Worm (Caenorhabditis elegans) whole organism, mixed stage, embryonic: ENCODE measurements around the gene lev-9.
A peak's percentile ranks its signal among the peaks of the same experiment; 100 is the strongest.

Source experiments
- M03D4.4 ChIP-seq: sonication (generic microtip); optimal IDR thresholded peaks from 2 replicates; lab custom pipeline; 2017; ENCODE audit warnings: mild to moderate bottlenecking, missing genetic modification characterization, missing compliant biosample characterization
- bed-3 ChIP-seq: fragments of 200-800 bp; sonication (Bioruptor generic); optimal IDR thresholded peaks from 3 replicates; lab custom pipeline; 2018; ENCODE audit warnings: mild to moderate bottlenecking, missing genetic modification characterization, moderate library complexity, missing compliant biosample characterization
- blmp-1 ChIP-seq: fragments of 150-350 bp; optimal IDR thresholded peaks from 2 replicates; lab custom pipeline; 2014; ENCODE audit warnings: missing biosample characterization, missing genetic modification characterization
- ceh-39 ChIP-seq: fragments of 150-350 bp; optimal IDR thresholded peaks from 2 replicates; lab custom pipeline; 2014; ENCODE audit warnings: missing biosample characterization, missing genetic modification characterization
- ceh-43 ChIP-seq: fragments of 200-800 bp; sonication (Bioruptor generic); optimal IDR thresholded peaks from 2 replicates; lab custom pipeline; 2018; ENCODE audit warnings: mild to moderate bottlenecking, missing genetic modification characterization, moderate library complexity, missing compliant biosample characterization
- ceh-83 ChIP-seq: fragments of 200-800 bp; sonication (Bioruptor generic); optimal IDR thresholded peaks from 2 replicates; lab custom pipeline; 2018; ENCODE audit warnings: mild to moderate bottlenecking, missing genetic modification characterization, missing compliant biosample characterization
- ces-1 ChIP-seq: fragments of 150-350 bp; optimal IDR thresholded peaks from 2 replicates; lab custom pipeline; 2014; ENCODE audit warnings: missing biosample characterization, missing genetic modification reagents, missing genetic modification characterization
- cnd-1 ChIP-seq: fragments of 200-800 bp; sonication (Bioruptor generic); optimal IDR thresholded peaks from 2 replicates; lab custom pipeline; 2018; ENCODE audit warnings: mild to moderate bottlenecking, missing genetic modification characterization, missing compliant biosample characterization
- drap-1 ChIP-seq: fragments of 200-800 bp; sonication (Bioruptor generic); optimal IDR thresholded peaks from 3 replicates; lab custom pipeline; 2018; ENCODE audit warnings: mild to moderate bottlenecking, missing genetic modification characterization, missing compliant biosample characterization
- elt-1 ChIP-seq: sonication (generic microtip); optimal IDR thresholded peaks from 2 replicates; lab custom pipeline; 2017; ENCODE audit warnings: missing genetic modification characterization, mild to moderate bottlenecking, missing compliant biosample characterization, antibody characterized with exemption, moderate library complexity, borderline replicate concordance; ENCODE audit not compliant: insufficient read depth
- elt-3 ChIP-seq: fragments of 150-350 bp; optimal IDR thresholded peaks from 2 replicates; lab custom pipeline; 2014; ENCODE audit warnings: missing biosample characterization, missing genetic modification characterization
- flh-1 ChIP-seq: fragments of 200-800 bp; sonication (Bioruptor generic); optimal IDR thresholded peaks from 2 replicates; lab custom pipeline; 2018; ENCODE audit warnings: mild to moderate bottlenecking, missing genetic modification characterization, moderate library complexity, missing compliant biosample characterization
- ham-2 ChIP-seq: fragments of 200-800 bp; sonication (Bioruptor generic); optimal IDR thresholded peaks from 2 replicates; lab custom pipeline; 2018; ENCODE audit warnings: mild to moderate bottlenecking, missing genetic modification characterization, missing compliant biosample characterization
- hlh-1 ChIP-seq: fragments of 150-350 bp; optimal IDR thresholded peaks from 2 replicates; lab custom pipeline; 2014; ENCODE audit warnings: missing biosample characterization, missing genetic modification reagents, missing genetic modification characterization
- lin-13 ChIP-seq: fragments of 150-350 bp; optimal IDR thresholded peaks from 2 replicates; lab custom pipeline; 2014; ENCODE audit warnings: missing biosample characterization, missing genetic modification characterization
- lin-32 ChIP-seq: fragments of 200-800 bp; sonication (Bioruptor generic); optimal IDR thresholded peaks from 2 replicates; lab custom pipeline; 2018; ENCODE audit warnings: mild to moderate bottlenecking, missing genetic modification characterization, missing compliant biosample characterization
- lsy-2 ChIP-seq: fragments of 150-350 bp; optimal IDR thresholded peaks from 2 replicates; lab custom pipeline; 2014; ENCODE audit warnings: missing biosample characterization, missing genetic modification characterization
- mab-5 ChIP-seq: fragments of 150-350 bp; optimal IDR thresholded peaks from 2 replicates; lab custom pipeline; 2014; ENCODE audit warnings: missing biosample characterization, missing genetic modification characterization
- mep-1 ChIP-seq: fragments of 150-350 bp; optimal IDR thresholded peaks from 2 replicates; lab custom pipeline; 2017; ENCODE audit warnings: missing biosample characterization, missing genetic modification reagents, missing genetic modification characterization, inconsistent platforms
- mls-2 ChIP-seq: sonication (generic microtip); optimal IDR thresholded peaks from 2 replicates; lab custom pipeline; 2016; ENCODE audit warnings: mild to moderate bottlenecking, missing genetic modification characterization, moderate library complexity, missing compliant biosample characterization
- nhr-12 ChIP-seq: fragments of 150-350 bp; optimal IDR thresholded peaks from 2 replicates; lab custom pipeline; 2014; ENCODE audit warnings: missing biosample characterization, missing genetic modification characterization
- nhr-2 ChIP-seq: fragments of 150-350 bp; optimal IDR thresholded peaks from 2 replicates; lab custom pipeline; 2014; ENCODE audit warnings: missing biosample characterization, missing genetic modification characterization
- nhr-237 ChIP-seq: fragments of 150-350 bp; optimal IDR thresholded peaks from 2 replicates; lab custom pipeline; 2014; ENCODE audit warnings: missing biosample characterization, missing genetic modification characterization
- nhr-28 ChIP-seq: fragments of 150-350 bp; optimal IDR thresholded peaks from 2 replicates; lab custom pipeline; 2014; ENCODE audit warnings: missing biosample characterization, missing genetic modification characterization
- nhr-76 ChIP-seq: sonication (generic microtip); optimal IDR thresholded peaks from 2 replicates; lab custom pipeline; 2017; ENCODE audit warnings: missing biosample characterization, missing genetic modification characterization
- pha-4 ChIP-seq: fragments of 150-350 bp; optimal IDR thresholded peaks from 2 replicates; lab custom pipeline; 2018; ENCODE audit warnings: missing biosample characterization, missing genetic modification reagents, missing genetic modification characterization
- sem-2 ChIP-seq: fragments of 200-800 bp; sonication (Bioruptor generic); optimal IDR thresholded peaks from 2 replicates; lab custom pipeline; 2018; ENCODE audit warnings: mild to moderate bottlenecking, missing genetic modification characterization, missing compliant biosample characterization
- snpc-4 ChIP-seq: fragments of 150-350 bp; optimal IDR thresholded peaks from 2 replicates; lab custom pipeline; 2014; ENCODE audit warnings: missing biosample characterization, missing genetic modification characterization
- sptf-1 ChIP-seq: sonication (generic microtip); optimal IDR thresholded peaks from 2 replicates; lab custom pipeline; 2017; ENCODE audit warnings: mild to moderate bottlenecking, missing genetic modification characterization, moderate library complexity, missing compliant biosample characterization
- tbx-8 ChIP-seq: fragments of 200-800 bp; sonication (Bioruptor generic); optimal IDR thresholded peaks from 2 replicates; lab custom pipeline; 2018; ENCODE audit warnings: mild to moderate bottlenecking, missing genetic modification characterization, moderate library complexity, missing compliant biosample characterization
- unc-120 ChIP-seq: sonication (generic microtip); optimal IDR thresholded peaks from 2 replicates; lab custom pipeline; 2017; ENCODE audit warnings: missing genetic modification characterization, missing compliant biosample characterization; ENCODE audit not compliant: poor library complexity, severe bottlenecking
- unc-39 ChIP-seq: fragments of 150-350 bp; optimal IDR thresholded peaks from 2 replicates; lab custom pipeline; 2014; ENCODE audit warnings: missing biosample characterization, missing genetic modification characterization
- unc-62 ChIP-seq: fragments of 150-350 bp; optimal IDR thresholded peaks from 2 replicates; lab custom pipeline; 2014; ENCODE audit warnings: missing biosample characterization, missing genetic modification reagents, missing genetic modification characterization
- zip-8 ChIP-seq: fragments of 150-350 bp; optimal IDR thresholded peaks from 2 replicates; lab custom pipeline; 2014; ENCODE audit warnings: missing biosample characterization, missing genetic modification characterization
- ztf-11 ChIP-seq: fragments of 150-350 bp; optimal IDR thresholded peaks from 2 replicates; lab custom pipeline; 2014; ENCODE audit warnings: missing biosample characterization, missing genetic modification characterization

Gene lev-9

ce11 chrX:6311391-6311790 is 19.9 kb upstream of the lev-9 start, which contains the start of gene npr-38:
Gene npr-38, plus strand, starts transcription at chrX:6311691.
- no peak for TF ChIP-seq blmp-1 (tag; lab: Kevin White, UChicago)
- no peak for TF ChIP-seq lsy-2

ce11 chrX:6299641-6300240 is 8.2 kb upstream of the lev-9 start, which contains the start of gene cest-16:
Gene cest-16, plus strand, starts transcription at chrX:6299942.
- TF ChIP-seq unc-39 (tag; lab: Kevin White, UChicago) (no peak), hlh-1 (tag; lab: Kevin White, UChicago) (peak; percentile 45), nhr-28 (tag; lab: Kevin White, UChicago) (no peak), ceh-43 (GFP tag; lab: Kevin White, UChicago) (no peak), unc-120 (tag; lab: Kevin White, UChicago) (peak; percentile 62), unc-62 (GFP tag; lab: Kevin White, UChicago) (peak; percentile 28)

- no peak for TF ChIP-seq flh-1 (GFP tag; lab: Kevin White, UChicago)
- peak; percentile 29 for TF ChIP-seq tbx-8 (GFP tag; lab: Kevin White, UChicago)
- peak; percentile 86 for TF ChIP-seq lin-13 (tag; lab: Kevin White, UChicago)
- peak; percentile 71 for TF ChIP-seq ham-2 (GFP tag; lab: Kevin White, UChicago)
- peak; percentile 58 for TF ChIP-seq nhr-2 (tag; lab: Kevin White, UChicago)
- peak; percentile 82 for TF ChIP-seq nhr-28 (tag; lab: Kevin White, UChicago)
- TF ChIP-seq mab-5 (tag; lab: Kevin White, UChicago) = peak; percentile 85
- TF ChIP-seq elt-1 (tag; lab: Kevin White, UChicago) = peak; percentile 43
- TF ChIP-seq blmp-1 (tag; lab: Kevin White, UChicago) = peak; percentile 65
- TF ChIP-seq lsy-2 = peak; percentile 88
- peak; percentile 96 for TF ChIP-seq unc-39 (tag; lab: Kevin White, UChicago)
- peak; percentile 91 for TF ChIP-seq ceh-39 (tag; lab: Kevin White, UChicago)
- peak; percentile 88 for TF ChIP-seq mls-2 (tag; lab: Kevin White, UChicago)
- peak; percentile 85 for TF ChIP-seq hlh-1 (tag; lab: Kevin White, UChicago)
- peak; percentile 93 for TF ChIP-seq cnd-1 (tag; lab: Kevin White, UChicago)
- peak; percentile 61 for TF ChIP-seq nhr-12 (tag; lab: Kevin White, UChicago)
- peak; percentile 100 for TF ChIP-seq nhr-237 (tag; lab: Kevin White, UChicago)
- TF ChIP-seq drap-1 = peak; percentile 97
- peak; percentile 93 for TF ChIP-seq sptf-1
- TF ChIP-seq unc-62 (GFP tag; lab: Kevin White, UChicago) = peak; percentile 91
- peak; percentile 39 for TF ChIP-seq ceh-83 (GFP tag; lab: Kevin White, UChicago)
- peak; percentile 76 for TF ChIP-seq M03D4.4
- TF ChIP-seq ces-1 (GFP tag; lab: Kevin White, UChicago) = peak; percentile 99
- peak; percentile 44 for TF ChIP-seq lin-32
- peak; percentile 89 for TF ChIP-seq unc-120 (tag; lab: Kevin White, UChicago)
- TF ChIP-seq nhr-76 (tag; lab: Kevin White, UChicago) = peak; percentile 53
- TF ChIP-seq pha-4 (tag; lab: Kevin White, UChicago) = peak; percentile 96
- peak; percentile 99 for TF ChIP-seq mep-1 (tag; lab: Kevin White, UChicago)
- peak; percentile 9 for TF ChIP-seq sem-2 (GFP tag; lab: Kevin White, UChicago)
- no peak for TF ChIP-seq zip-8
- peak; percentile 74 for TF ChIP-seq ceh-43 (GFP tag; lab: Kevin White, UChicago)
- peak; percentile 42 for TF ChIP-seq bed-3 (GFP tag; lab: Kevin White, UChicago)
- TF ChIP-seq ztf-11 (tag; lab: Kevin White, UChicago) = peak; percentile 95
- no peak for TF ChIP-seq snpc-4 (tag; lab: Kevin White, UChicago)
- TF ChIP-seq elt-3 (tag; lab: Kevin White, UChicago) = peak; percentile 96
These were observed 4.9 kb upstream of the lev-9 start for ce11 chrX:6296402-6296844.
